Worm (Caenorhabditis elegans) whole organism, young adult: ENCODE data around the gene srg-39.

Experiments used
- B0035.1 ChIP-seq: sonication (generic microtip); optimal IDR thresholded peaks from 2 replicates; lab custom pipeline; 2016; ENCODE audit warnings: missing genetic modification characterization, mild to moderate bottlenecking, missing compliant biosample characterization, missing genotype, missing genetic modification reagents
- B0261.1 ChIP-seq: sonication (generic microtip); optimal IDR thresholded peaks from 2 replicates; lab custom pipeline; 2016; ENCODE audit warnings: mild to moderate bottlenecking, missing genetic modification characterization, moderate library complexity, missing compliant biosample characterization
- B0336.3 ChIP-seq: fragments of 200-800 bp; sonication (Bioruptor generic); IDR thresholded peaks from 2 replicates; pipeline ENCODE4 v1.3.6; 2022; ENCODE audit warnings: missing genetic modification characterization, missing compliant biosample characterization
- C06A6.2 ChIP-seq: fragments of 200-800 bp; sonication (Bioruptor generic); conservative IDR thresholded peaks from 2 replicates; pipeline ENCODE4 v1.3.6; 2022; ENCODE audit warnings: missing genetic modification characterization, missing compliant biosample characterization
- C17E4.6 ChIP-seq: fragments of 200-800 bp; sonication (Bioruptor generic); IDR thresholded peaks from 2 replicates; pipeline ENCODE4 v1.3.6; 2022; ENCODE audit warnings: missing genetic modification reagents, missing genetic modification characterization, missing compliant biosample characterization
- F37B4.10 ChIP-seq: fragments of 200-800 bp; sonication (Bioruptor generic); IDR thresholded peaks from 2 replicates; pipeline ENCODE4 v1.3.6; 2022; ENCODE audit warnings: missing genetic modification characterization, missing compliant biosample characterization
- F49E8.2 ChIP-seq: sonication (generic microtip); optimal IDR thresholded peaks from 3 replicates; lab custom pipeline; 2017; ENCODE audit warnings: missing genetic modification characterization, mild to moderate bottlenecking, missing compliant biosample characterization, antibody characterized with exemption, moderate library complexity; ENCODE audit not compliant: insufficient read depth
- F52B5.7 ChIP-seq: sonication (generic microtip); optimal IDR thresholded peaks from 2 replicates; lab custom pipeline; 2016; ENCODE audit warnings: mild to moderate bottlenecking, missing genetic modification characterization, missing compliant biosample characterization
- F55B11.4 ChIP-seq: sonication (generic microtip); optimal IDR thresholded peaks from 2 replicates; lab custom pipeline; 2016; ENCODE audit warnings: missing compliant biosample characterization, missing genetic modification characterization, borderline replicate concordance; ENCODE audit not compliant: insufficient read depth
- K12H6.12 ChIP-seq: fragments of 200-800 bp; sonication (Bioruptor generic); optimal IDR thresholded peaks from 2 replicates; lab custom pipeline; 2018; ENCODE audit warnings: mild to moderate bottlenecking, missing genetic modification characterization, missing compliant biosample characterization
- T07F8.4 ChIP-seq: sonication (generic microtip); optimal IDR thresholded peaks from 2 replicates; lab custom pipeline; 2016; ENCODE audit warnings: mild to moderate bottlenecking, missing genetic modification characterization, moderate library complexity, missing compliant biosample characterization
- T26A5.8 ChIP-seq: sonication (generic microtip); optimal IDR thresholded peaks from 2 replicates; lab custom pipeline; 2016; ENCODE audit warnings: missing genetic modification characterization, missing compliant biosample characterization
- Y56A3A.18 ChIP-seq: fragments of 200-800 bp; sonication (Bioruptor generic); IDR thresholded peaks from 2 replicates; pipeline ENCODE4 v1.3.6; 2022; ENCODE audit warnings: missing genetic modification reagents, missing genetic modification characterization, missing compliant biosample characterization
- Y67H2A.10 ChIP-seq: fragments of 200-800 bp; sonication (Bioruptor generic); conservative IDR thresholded peaks from 2 replicates; pipeline ENCODE4 v1.3.6; 2022; ENCODE audit warnings: missing genetic modification reagents, missing genetic modification characterization, missing compliant biosample characterization
- ZK185.1 ChIP-seq: sonication (generic microtip); optimal IDR thresholded peaks from 2 replicates; lab custom pipeline; 2016; ENCODE audit warnings: mild to moderate bottlenecking, missing genetic modification characterization, missing compliant biosample characterization; ENCODE audit not compliant: poor library complexity, severe bottlenecking
- akir-1 ChIP-seq: fragments of 200-800 bp; sonication (Bioruptor generic); optimal IDR thresholded peaks from 2 replicates; lab custom pipeline; 2018; ENCODE audit warnings: mild to moderate bottlenecking, missing genetic modification characterization, moderate library complexity, missing compliant biosample characterization
- bed-1 ChIP-seq: fragments of 200-800 bp; sonication (Bioruptor generic); IDR thresholded peaks from 2 replicates; pipeline ENCODE4 v1.3.6; 2022; ENCODE audit warnings: missing genetic modification reagents, missing genetic modification characterization, missing compliant biosample characterization
- ceh-79 ChIP-seq: sonication (generic microtip); optimal IDR thresholded peaks from 2 replicates; lab custom pipeline; 2017; ENCODE audit warnings: mild to moderate bottlenecking, missing genetic modification characterization, missing compliant biosample characterization
- dox-1 ChIP-seq: fragments of 200-800 bp; sonication (Bioruptor generic); IDR thresholded peaks from 2 replicates; pipeline ENCODE4 v1.3.6; 2022; ENCODE audit warnings: missing genetic modification reagents, missing genetic modification characterization, missing compliant biosample characterization
- dpl-1 ChIP-seq: fragments of 150-350 bp; optimal IDR thresholded peaks from 2 replicates; lab custom pipeline; 2014; ENCODE audit warnings: missing biosample characterization, missing genetic modification reagents, missing genetic modification characterization
- efl-1 ChIP-seq: fragments of 150-350 bp; optimal IDR thresholded peaks from 2 replicates; lab custom pipeline; 2014; ENCODE audit warnings: missing biosample characterization, missing genetic modification reagents, missing genetic modification characterization
- egl-18 ChIP-seq: fragments of 200-800 bp; sonication (Bioruptor generic); IDR thresholded peaks from 2 replicates; pipeline ENCODE4 v1.3.6; 2022; ENCODE audit warnings: missing genetic modification reagents, missing genetic modification characterization, missing compliant biosample characterization
- fkh-3 ChIP-seq: sonication (generic microtip); optimal IDR thresholded peaks from 2 replicates; lab custom pipeline; 2016; ENCODE audit warnings: mild to moderate bottlenecking, missing genetic modification characterization, missing compliant biosample characterization
- hmg-1.2 ChIP-seq: fragments of 200-800 bp; sonication (Bioruptor generic); IDR thresholded peaks from 2 replicates; pipeline ENCODE4 v1.3.6; 2022; ENCODE audit warnings: missing genetic modification reagents, missing genetic modification characterization, missing compliant biosample characterization
- hsf-1 ChIP-seq: fragments of 200-800 bp; sonication (Bioruptor generic); IDR thresholded peaks from 2 replicates; pipeline ENCODE4 v1.3.6; 2022; ENCODE audit warnings: missing genetic modification reagents, missing genetic modification characterization, missing compliant biosample characterization
- lin-40 ChIP-seq: sonication (generic microtip); optimal IDR thresholded peaks from 2 replicates; lab custom pipeline; 2016; ENCODE audit warnings: missing genetic modification characterization, mild to moderate bottlenecking, missing compliant biosample characterization, missing genotype, missing genetic modification reagents
- lin-54 ChIP-seq: fragments of 200-800 bp; sonication (Bioruptor generic); optimal IDR thresholded peaks from 2 replicates; lab custom pipeline; 2018; ENCODE audit warnings: mild to moderate bottlenecking, missing genetic modification characterization, missing compliant biosample characterization
- lir-1 ChIP-seq: fragments of 200-800 bp; sonication (Bioruptor generic); conservative IDR thresholded peaks from 2 replicates; pipeline ENCODE4 v1.3.6; 2022; ENCODE audit warnings: missing genetic modification reagents, missing genetic modification characterization, missing compliant biosample characterization
- mcd-1 ChIP-seq: fragments of 200-800 bp; sonication (Bioruptor generic); IDR thresholded peaks from 2 replicates; pipeline ENCODE4 v1.3.6; 2022; ENCODE audit warnings: missing genetic modification reagents, missing genetic modification characterization, missing compliant biosample characterization
- nfya-1 ChIP-seq: sonication (generic microtip); optimal IDR thresholded peaks from 2 replicates; lab custom pipeline; 2017; ENCODE audit warnings: antibody characterized with exemption, missing compliant biosample characterization, missing genetic modification characterization, borderline replicate concordance; ENCODE audit not compliant: insufficient read depth
- nhr-27 ChIP-seq: fragments of 200-800 bp; sonication (Bioruptor generic); optimal IDR thresholded peaks from 2 replicates; lab custom pipeline; 2018; ENCODE audit warnings: mild to moderate bottlenecking, missing genetic modification characterization, moderate library complexity, missing compliant biosample characterization
- repo-1 ChIP-seq: sonication (generic microtip); optimal IDR thresholded peaks from 2 replicates; lab custom pipeline; 2017; ENCODE audit warnings: mild to moderate bottlenecking, missing genetic modification characterization, missing compliant biosample characterization
- snpc-1.3 ChIP-seq: sonication (generic microtip); optimal IDR thresholded peaks from 2 replicates; lab custom pipeline; 2017; ENCODE audit warnings: missing genetic modification characterization, mild to moderate bottlenecking, missing compliant biosample characterization, antibody characterized with exemption, moderate library complexity, missing genotype, missing genetic modification reagents; ENCODE audit not compliant: insufficient read depth
- snpc-4 ChIP-seq, 5 experiments: fragments of 150-350 bp in 1 of 5; sonication (generic microtip) in 4 of 5; optimal IDR thresholded peaks; 2 replicates each; lab custom pipeline; 2014 to 2018; ENCODE audit warnings: missing genetic modification characterization in 5 of 5, missing biosample characterization in 3 of 5, antibody characterized with exemption in 2 of 5, mild to moderate bottlenecking in 2 of 5, missing compliant biosample characterization in 2 of 5, missing genotype in 2 of 5, moderate library complexity in 2 of 5, missing genetic modification reagents in 1 of 5
- unc-62 ChIP-seq: fragments of 150-350 bp; optimal IDR thresholded peaks from 2 replicates; lab custom pipeline; 2014; ENCODE audit warnings: missing biosample characterization, missing genetic modification reagents, missing genetic modification characterization
- zfh-2 ChIP-seq: fragments of 200-800 bp; sonication (Bioruptor generic); conservative IDR thresholded peaks from 2 replicates; pipeline ENCODE4 v1.3.6; 2022; ENCODE audit warnings: missing genetic modification reagents, missing genetic modification characterization, missing compliant biosample characterization
- ztf-22 ChIP-seq: fragments of 200-800 bp; sonication (Bioruptor generic); optimal IDR thresholded peaks from 2 replicates; lab custom pipeline; 2018; ENCODE audit warnings: mild to moderate bottlenecking, missing genetic modification characterization, moderate library complexity, missing compliant biosample characterization
- ztf-26 ChIP-seq: sonication (generic microtip); optimal IDR thresholded peaks from 2 replicates; lab custom pipeline; 2017; ENCODE audit warnings: missing genetic modification characterization, missing compliant biosample characterization
- ztf-6 ChIP-seq: fragments of 200-800 bp; sonication (Bioruptor generic); IDR thresholded peaks from 2 replicates; pipeline ENCODE4 v1.3.6; 2022; ENCODE audit warnings: missing genetic modification reagents, missing genetic modification characterization, missing compliant biosample characterization

The srg-39 gene

DNA sequence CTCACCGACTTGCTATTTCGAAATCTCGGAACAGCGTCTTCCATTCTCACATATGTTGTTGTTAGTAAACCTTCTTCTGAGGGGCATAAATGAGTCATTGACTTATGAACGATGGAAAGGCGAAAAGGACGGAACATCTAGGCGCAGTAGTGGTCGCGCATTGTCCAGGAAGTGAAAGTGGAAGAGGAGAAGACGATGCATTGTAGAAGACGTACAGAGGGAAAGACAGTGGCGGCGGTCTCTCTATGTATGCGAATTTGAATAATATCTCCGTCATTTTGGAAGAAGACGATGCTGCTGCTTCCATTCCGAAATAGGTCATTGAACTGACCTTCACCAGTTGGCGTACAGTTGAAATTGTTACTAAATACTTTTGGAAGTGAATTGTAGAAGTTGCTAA is 45.9 kb upstream of the srg-39 start:
- TF ChIP-seq F52B5.7 (tag; lab: Kevin White, UChicago) (no peak), B0336.3 (no peak)

ce11 chrV:11196631-11197258 is 44.5 kb upstream of the srg-39 start:
- TF ChIP-seq ZK185.1 (tag; lab: Kevin White, UChicago) (no peak), lin-40 (tag; lab: Kevin White, UChicago) (peak; percentile 26)

DNA sequence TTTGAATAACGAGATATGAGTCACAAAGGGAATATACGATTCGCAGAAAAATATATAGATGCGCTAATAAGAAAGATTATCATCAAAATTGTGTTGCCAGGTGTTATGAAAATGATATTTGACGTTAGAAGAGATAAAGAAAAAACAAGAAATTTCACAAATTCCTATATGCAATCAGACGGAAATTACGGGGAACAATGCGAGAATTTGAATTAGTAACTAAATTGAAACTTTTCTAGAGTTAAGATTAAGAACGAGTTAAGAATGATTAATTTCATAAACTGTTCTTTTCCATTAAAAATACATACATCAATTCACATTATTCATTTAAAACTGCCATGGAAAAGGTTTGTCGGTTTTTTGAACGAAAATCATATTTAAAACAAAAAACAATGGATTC is 43.9 kb upstream of the srg-39 start, which contains the start of gene clc-6:
Gene clc-6, minus strand, starts transcription at position 101 of the 400 bp plus-strand sequence.
- TF ChIP-seq efl-1, result no peak
- TF ChIP-seq C06A6.2, result no peak

DNA sequence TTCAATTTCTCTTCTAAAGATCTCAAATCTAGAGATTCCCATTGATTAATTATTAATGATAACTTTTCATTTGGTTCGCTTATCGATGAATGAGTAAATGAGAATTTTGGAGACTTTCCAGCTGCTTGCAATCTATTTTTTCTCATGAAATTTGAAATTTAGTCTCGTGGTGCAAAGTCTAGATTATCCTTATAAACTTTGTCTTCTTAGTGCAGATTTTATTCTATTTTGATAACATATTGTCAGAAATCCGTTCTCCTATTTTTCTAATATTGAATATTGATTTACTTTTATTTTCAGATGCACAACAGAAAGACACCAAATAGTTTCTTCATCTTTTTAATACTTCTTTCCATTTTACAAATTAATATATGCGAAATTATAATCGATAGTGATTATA is 38.8 kb upstream of the srg-39 start, which contains the start of gene lgc-49:
Gene lgc-49, plus strand, starts transcription at position 301 of the 400 bp plus-strand sequence.
- TF ChIP-seq ceh-79, result no peak
- no peak for TF ChIP-seq C17E4.6 (GFP tag; lab: Robert Waterston, UW)
- no peak for TF ChIP-seq Y56A3A.18 (GFP tag; lab: Robert Waterston, UW)
- TF ChIP-seq fkh-3 (tag; lab: Kevin White, UChicago), result no peak
- TF ChIP-seq snpc-4 (GFP tag; optimal IDR thresholded peaks at IDR 0.05; lab: Kevin White, UChicago), result no peak
- TF ChIP-seq snpc-4 (tag; optimal IDR thresholded peaks at IDR 0.05; lab: Kevin White, UChicago), result no peak
- no peak for TF ChIP-seq nhr-27 (tag; lab: Kevin White, UChicago)
- TF ChIP-seq repo-1 (tag; lab: Kevin White, UChicago), result no peak
- no peak for TF ChIP-seq akir-1 (GFP tag; lab: Kevin White, UChicago)
- no peak for TF ChIP-seq T07F8.4 (tag; lab: Kevin White, UChicago)
- TF ChIP-seq hmg-1.2 (GFP tag; lab: Robert Waterston, UW), result no peak
- TF ChIP-seq mcd-1, result no peak
- no peak for TF ChIP-seq snpc-1.3 (tag; lab: Kevin White, UChicago)
- no peak for TF ChIP-seq bed-1 (GFP tag; lab: Robert Waterston, UW)
- no peak for TF ChIP-seq dpl-1
- TF ChIP-seq ztf-6 (GFP tag; lab: Robert Waterston, UW), result no peak
- no peak for TF ChIP-seq F49E8.2 (tag; lab: Kevin White, UChicago)
- TF ChIP-seq B0035.1 (tag; lab: Kevin White, UChicago), result no peak
- TF ChIP-seq hsf-1 (GFP tag; lab: Robert Waterston, UW), result no peak
- no peak for TF ChIP-seq F37B4.10 (GFP tag; lab: Robert Waterston, UW)
- no peak for TF ChIP-seq zfh-2 (GFP tag; lab: Robert Waterston, UW)

DNA sequence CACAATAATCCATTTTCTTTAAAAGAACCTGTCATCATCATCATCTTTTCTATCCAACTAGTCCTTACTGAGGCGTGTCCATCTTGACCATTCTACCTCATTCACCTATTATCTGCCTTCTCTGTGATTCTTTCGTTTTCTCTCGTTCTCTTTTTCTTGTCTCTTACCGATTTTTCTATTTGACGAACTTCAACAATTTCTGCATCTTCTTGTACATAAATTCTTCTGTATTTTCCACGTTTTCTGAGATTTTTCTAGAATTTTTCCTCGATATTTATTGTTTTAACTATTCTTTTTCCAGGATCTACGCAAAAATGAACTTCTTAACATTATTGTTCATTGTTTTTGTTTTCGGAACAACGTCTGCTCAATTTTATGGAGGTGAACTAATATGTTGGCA is 30.7 kb upstream of the srg-39 start, which contains the start of gene cnc-10:
Gene cnc-10, plus strand, starts transcription at position 301 of the 400 bp plus-strand sequence.
- TF ChIP-seq F55B11.4, result no peak
- TF ChIP-seq lin-54 (GFP tag; lab: Kevin White, UChicago), result no peak
- no peak for TF ChIP-seq dox-1 (GFP tag; lab: Robert Waterston, UW)
- no peak for TF ChIP-seq nfya-1 (tag; lab: Kevin White, UChicago)
- TF ChIP-seq ceh-79, result no peak
- no peak for TF ChIP-seq T26A5.8 (tag; lab: Kevin White, UChicago)
- no peak for TF ChIP-seq lir-1 (GFP tag; lab: Robert Waterston, UW)
- no peak for TF ChIP-seq ztf-22 (GFP tag; lab: Kevin White, UChicago)
- no peak for TF ChIP-seq B0261.1 (tag; lab: Kevin White, UChicago)
- no peak for TF ChIP-seq snpc-4 (GFP tag; optimal IDR thresholded peaks at IDR 0.05; lab: Kevin White, UChicago)
- TF ChIP-seq snpc-4 (tag; optimal IDR thresholded peaks at IDR 0.05; lab: Kevin White, UChicago), result no peak
- TF ChIP-seq Y67H2A.10 (GFP tag; lab: Robert Waterston, UW), result no peak
- TF ChIP-seq ztf-26 (tag; lab: Kevin White, UChicago), result no peak
- no peak for TF ChIP-seq unc-62 (GFP tag; lab: Kevin White, UChicago)
- TF ChIP-seq zfh-2 (GFP tag; lab: Robert Waterston, UW), result no peak
- no peak for TF ChIP-seq K12H6.12
- TF ChIP-seq akir-1 (GFP tag; lab: Kevin White, UChicago), result no peak
- TF ChIP-seq egl-18 (GFP tag; lab: Robert Waterston, UW), result no peak
- TF ChIP-seq, all 124 proteins: peak for 0
